Fruit fly (Drosophila melanogaster) whole organism, wandering third instar larva: Measurements from ENCODE around the gene Gem4b.

Source experiments
- GATAd ChIP-seq: sonication (Bioruptor generic); optimal IDR thresholded peaks from 2 replicates; lab custom pipeline; 2016; ENCODE audit warnings: missing biosample characterization, missing genetic modification characterization
- Hnf4 ChIP-seq: fragments of 200-800 bp; sonication (Bioruptor generic); optimal IDR thresholded peaks from 2 replicates; lab custom pipeline; 2016; ENCODE audit warnings: missing biosample characterization, mild to moderate bottlenecking, missing genetic modification characterization
- Hr78 ChIP-seq: fragments of >200 bp; optimal IDR thresholded peaks from 2 replicates; lab custom pipeline; 2017; ENCODE audit warnings: missing biosample characterization, missing genetic modification characterization
- Hr83 ChIP-seq: fragments of 200-300 bp; sonication (Bioruptor generic); optimal IDR thresholded peaks from 2 replicates; lab custom pipeline; 2016; ENCODE audit warnings: missing biosample characterization, mild to moderate bottlenecking, missing genetic modification characterization, moderate library complexity; ENCODE audit not compliant: poor library complexity, severe bottlenecking
- Rel ChIP-seq, 2 experiments: fragments of 200-800 bp; sonication (Bioruptor generic) in 1 of 2; optimal IDR thresholded peaks; 2 replicates in 1 of 2; 3 replicates in 1 of 2; lab custom pipeline; 2016 to 2019; ENCODE audit warnings: mild to moderate bottlenecking in 2 of 2, missing biosample characterization in 2 of 2, missing genetic modification characterization in 2 of 2, moderate library complexity in 1 of 2
- br ChIP-seq: fragments of 200-800 bp; sonication (Bioruptor generic); optimal IDR thresholded peaks from 2 replicates; lab custom pipeline; 2016; ENCODE audit warnings: missing biosample characterization, missing genetic modification characterization
- ey ChIP-seq: fragments of 200-800 bp; sonication (Bioruptor generic); optimal IDR thresholded peaks from 2 replicates; lab custom pipeline; 2016; ENCODE audit warnings: missing biosample characterization, missing genetic modification characterization
- lola ChIP-seq: fragments of >200 bp; optimal IDR thresholded peaks from 2 replicates; lab custom pipeline; 2017; ENCODE audit warnings: missing biosample characterization, missing genetic modification characterization
- psq ChIP-seq: fragments of 200-800 bp; sonication (Bioruptor generic); optimal IDR thresholded peaks from 3 replicates; lab custom pipeline; 2017; ENCODE audit warnings: missing biosample characterization, mild to moderate bottlenecking, missing genetic modification characterization, moderate library complexity
- sage ChIP-seq: fragments of 200-800 bp; sonication (Bioruptor generic); optimal IDR thresholded peaks from 2 replicates; lab custom pipeline; 2016; ENCODE audit warnings: missing biosample characterization, mild to moderate bottlenecking, missing genetic modification characterization
- sv ChIP-seq: fragments of 200-800 bp; sonication (Bioruptor generic); optimal IDR thresholded peaks from 3 replicates; lab custom pipeline; 2016; ENCODE audit warnings: missing biosample characterization, missing genetic modification characterization
- usp ChIP-seq: fragments of >200 bp; optimal IDR thresholded peaks from 2 replicates; lab custom pipeline; 2017; ENCODE audit warnings: missing biosample characterization, missing genetic modification characterization
- woc ChIP-seq: sonication (Bioruptor generic); optimal IDR thresholded peaks from 2 replicates; lab custom pipeline; 2016; ENCODE audit warnings: missing biosample characterization, mild to moderate bottlenecking, missing genetic modification characterization

- no peak for TF ChIP-seq ey (GFP tag; lab: Kevin White, UChicago)
- TF ChIP-seq psq (GFP tag; lab: Kevin White, UChicago), result no peak
- TF ChIP-seq lola (GFP tag; lab: Kevin White, UChicago), result no peak
- no peak for TF ChIP-seq Hnf4 (GFP tag; lab: Kevin White, UChicago)
- TF ChIP-seq sage, result no peak
- no peak for TF ChIP-seq Rel (GFP tag; optimal IDR thresholded peaks at IDR 0.05; lab: Kevin White, UChicago)
- no peak for TF ChIP-seq Rel (tag; optimal IDR thresholded peaks at IDR 0.05; lab: Kevin White, UChicago)
- no peak for TF ChIP-seq woc
- TF ChIP-seq usp (GFP tag; lab: Kevin White, UChicago), result no peak
- no peak for TF ChIP-seq sv (GFP tag; lab: Kevin White, UChicago)
- TF ChIP-seq br (GFP tag; lab: Kevin White, UChicago), result no peak
- TF ChIP-seq Hr83 (GFP tag; lab: Kevin White, UChicago), result no peak
- no peak for TF ChIP-seq GATAd
- TF ChIP-seq Hr78 (GFP tag; lab: Kevin White, UChicago), result no peak
Measured at dm6 chrX:3928520-3928919, 12.1 kb upstream of the Gem4b start.
